Fruit fly (Drosophila melanogaster): ENCODE measurements around the gene CG3982.

Gene CG3982

DNA sequence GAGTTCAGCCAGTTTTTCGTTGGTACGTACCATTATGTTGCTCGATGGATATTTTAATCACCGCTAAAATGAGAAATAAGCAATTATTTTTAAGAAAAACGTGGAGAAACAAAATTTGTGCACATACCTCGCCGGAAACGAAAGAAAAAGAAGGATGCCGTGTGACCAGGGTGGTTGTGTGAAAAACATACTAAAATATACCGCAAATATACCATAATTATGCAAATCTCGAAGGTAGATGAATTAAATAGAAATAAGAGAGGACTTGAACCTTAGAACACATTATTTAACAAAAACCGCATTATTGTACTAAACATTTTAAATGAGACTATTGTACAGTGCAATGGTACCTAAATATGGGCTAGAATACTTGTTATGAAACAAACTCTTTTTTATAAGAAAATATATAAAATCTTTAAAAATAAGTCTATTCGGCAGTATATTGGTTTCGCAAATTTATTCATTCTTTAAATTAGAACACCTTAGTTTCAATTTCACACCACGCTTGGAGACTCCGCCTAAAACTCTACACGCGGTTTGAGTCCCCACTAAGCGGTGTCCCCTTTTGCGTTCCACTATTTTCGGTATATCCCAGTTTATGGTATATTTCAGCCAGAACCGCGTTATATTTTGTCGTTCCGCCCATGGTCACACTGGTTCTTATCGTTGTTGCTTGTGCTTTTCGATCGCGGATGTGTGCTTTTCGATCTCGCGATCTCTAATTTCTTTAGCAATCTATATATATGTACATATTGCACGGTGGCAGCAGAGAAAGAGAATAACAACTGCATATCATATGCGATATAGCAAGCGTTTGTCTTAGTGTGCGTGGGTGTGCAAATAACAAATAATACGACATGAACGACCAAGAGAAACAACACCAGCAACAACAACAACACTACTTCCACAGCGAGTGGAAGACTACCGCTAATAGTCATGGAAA is 12.7 kb upstream of the CG3982 start, which contains the start of the genes RpS17 and MTF-1 (continued):
- peak; percentile 41; the same call in 1 of the 2 replicates for TF ChIP-seq CG31441 (GFP tag; IDR thresholded peaks at IDR 0.05)
- peak; percentile 9; the same call in 1 of the 2 replicates for TF ChIP-seq Dref (GFP tag; IDR thresholded peaks at IDR 0.05)
- peak; percentile 57 for TF ChIP-seq Camta (GFP tag; optimal IDR thresholded peaks at IDR 0.05)
- TF ChIP-seq CG12071 (GFP tag; optimal IDR thresholded peaks at IDR 0.05) = peak; percentile 60
- no peak for TF ChIP-seq HLH54F (GFP tag; optimal IDR thresholded peaks at IDR 0.05)
- TF ChIP-seq CG14860 (GFP tag; IDR thresholded peaks at IDR 0.05; ENCODE audit: partially characterized antibody) = no peak
- TF ChIP-seq Rfx (GFP tag; IDR thresholded peaks at IDR 0.05) = peak; percentile 70
- peak; percentile 7 for TF ChIP-seq luna (GFP tag; optimal IDR thresholded peaks at IDR 0.05)
- peak; percentile 45 for TF ChIP-seq exex (tag; optimal IDR thresholded peaks at IDR 0.05)
- TF ChIP-seq rib (GFP tag; IDR thresholded peaks at IDR 0.05) = no peak
- peak; percentile 7 for TF ChIP-seq cwo (GFP tag; optimal IDR thresholded peaks at IDR 0.05)
- TF ChIP-seq CG4328 (GFP tag; optimal IDR thresholded peaks at IDR 0.05) = peak; percentile 63
- no peak for TF ChIP-seq prd (optimal IDR thresholded peaks at IDR 0.05)
- TF ChIP-seq prd (GFP tag; IDR thresholded peaks at IDR 0.05) = no peak
- TF ChIP-seq crol (GFP tag; IDR thresholded peaks at IDR 0.05) = 0 out of 2 replicates have a peak, but pooled peaks have one; percentile 15
- peak; percentile 26 for TF ChIP-seq slp2 (GFP tag; optimal IDR thresholded peaks at IDR 0.05)
- TF ChIP-seq CG1529 (GFP tag; optimal IDR thresholded peaks at IDR 0.05) = peak; percentile 51
- peak; percentile 59 for TF ChIP-seq CG10431 (GFP tag; optimal IDR thresholded peaks at IDR 0.05)
- peak; percentile 0 for TF ChIP-seq CG8290 (GFP tag; optimal IDR thresholded peaks at IDR 0.05)
- TF ChIP-seq CG8290 (tag; optimal IDR thresholded peaks at IDR 0.05) = peak in 1 of 2 experiments; percentile 53
- TF ChIP-seq CG34376 (GFP tag; optimal IDR thresholded peaks at IDR 0.05) = peak; percentile 91
- peak; percentile 34; the same call in 1 of the 2 replicates for TF ChIP-seq HLH3B (GFP tag; IDR thresholded peaks at IDR 0.05)
- TF ChIP-seq CG8281 (tag; optimal IDR thresholded peaks at IDR 0.05) = no peak
- TF ChIP-seq Hey (tag; optimal IDR thresholded peaks at IDR 0.05) = no peak
- TF ChIP-seq CG4707 (GFP tag; optimal IDR thresholded peaks at IDR 0.05) = peak; percentile 69
- TF ChIP-seq CoRest (tag; optimal IDR thresholded peaks at IDR 0.05) = peak; percentile 31
- TF ChIP-seq vvl (GFP tag; IDR thresholded peaks at IDR 0.05) = peak; percentile 93
- no peak for TF ChIP-seq mam (GFP tag; optimal IDR thresholded peaks at IDR 0.05)
- TF ChIP-seq CG30403 (GFP tag; optimal IDR thresholded peaks at IDR 0.05) = peak; percentile 9
- TF ChIP-seq stwl (tag; optimal IDR thresholded peaks at IDR 0.05) = peak; percentile 39
- TF ChIP-seq Sox100B (GFP tag; optimal IDR thresholded peaks at IDR 0.05) = peak; percentile 46
- TF ChIP-seq CG32532 (GFP tag; IDR thresholded peaks at IDR 0.05) = peak; percentile 66
- peak; percentile 70 for TF ChIP-seq Jarid2 (GFP tag; optimal IDR thresholded peaks at IDR 0.05)
- peak; percentile 30 for TF ChIP-seq CG12236 (GFP tag; optimal IDR thresholded peaks at IDR 0.05)
- peak; percentile 16 for TF ChIP-seq CG9437 (GFP tag; optimal IDR thresholded peaks at IDR 0.05)
- peak; percentile 91 for TF ChIP-seq grn (GFP tag; optimal IDR thresholded peaks at IDR 0.05)
- peak; percentile 30 for TF ChIP-seq ttk (GFP tag; IDR thresholded peaks at IDR 0.05)
- no peak for TF ChIP-seq D19B (GFP tag; optimal IDR thresholded peaks at IDR 0.05)
- TF ChIP-seq scrt (GFP tag; optimal IDR thresholded peaks at IDR 0.05) = peak; percentile 39
- no peak for TF ChIP-seq al (GFP tag; IDR thresholded peaks at IDR 0.05)
- peak; percentile 51; the same call in 1 of the 3 replicates for TF ChIP-seq gce (GFP tag; IDR thresholded peaks at IDR 0.05)
- TF ChIP-seq cg (GFP tag; optimal IDR thresholded peaks at IDR 0.05) = peak; percentile 14
- peak; percentile 81 for TF ChIP-seq CG17328 (GFP tag; IDR thresholded peaks at IDR 0.05)
- no peak for TF ChIP-seq tx (GFP tag; optimal IDR thresholded peaks at IDR 0.05)
- no peak for TF ChIP-seq Opbp (GFP tag; IDR thresholded peaks at IDR 0.05; ENCODE audit: partially characterized antibody)
- no peak for TF ChIP-seq crp (GFP tag; optimal IDR thresholded peaks at IDR 0.05)
- peak; percentile 1 for TF ChIP-seq Usf (GFP tag; optimal IDR thresholded peaks at IDR 0.05)
- TF ChIP-seq BtbVII (GFP tag; optimal IDR thresholded peaks at IDR 0.05) = peak; percentile 60
- peak; percentile 68; the same call in 2 of the 3 replicates for TF ChIP-seq zfh1 (GFP tag; IDR thresholded peaks at IDR 0.05)

All from whole organism, embryonic.